Worm (Caenorhabditis elegans) whole organism, L1 larva: ENCODE data around the gene F57G12.1.

Experiments
- C16A3.4 ChIP-seq: fragments of 150-350 bp; optimal IDR thresholded peaks from 2 replicates; lab custom pipeline; 2014; ENCODE audit warnings: missing biosample characterization, missing genetic modification characterization
- alr-1 ChIP-seq: fragments of 200-800 bp; sonication (Bioruptor generic); optimal IDR thresholded peaks from 2 replicates; lab custom pipeline; 2018; ENCODE audit warnings: borderline replicate concordance, mild to moderate bottlenecking, missing genetic modification characterization, missing compliant biosample characterization
- aly-2 ChIP-seq: fragments of 150-350 bp; optimal IDR thresholded peaks from 2 replicates; lab custom pipeline; 2014; ENCODE audit warnings: missing biosample characterization, missing genetic modification characterization
- ama-1 ChIP-seq: fragments of 150-350 bp; optimal IDR thresholded peaks from 2 replicates; lab custom pipeline; 2014
- blmp-1 ChIP-seq: fragments of 150-350 bp; optimal IDR thresholded peaks from 2 replicates; lab custom pipeline; 2014; ENCODE audit warnings: missing biosample characterization, missing genetic modification characterization
- ceh-63 ChIP-seq: fragments of 200-800 bp; sonication (Bioruptor generic); optimal IDR thresholded peaks from 2 replicates; lab custom pipeline; 2018; ENCODE audit warnings: mild to moderate bottlenecking, missing genetic modification characterization, missing compliant biosample characterization
- ces-1 ChIP-seq: fragments of 150-350 bp; optimal IDR thresholded peaks from 2 replicates; lab custom pipeline; 2014; ENCODE audit warnings: missing biosample characterization, missing genetic modification reagents, missing genetic modification characterization
- dpl-1 ChIP-seq, 3 experiments: fragments of 150-350 bp in 2 of 3; sonication (generic microtip) in 1 of 3; optimal IDR thresholded peaks; 2 replicates each; lab custom pipeline; 2014 to 2017; ENCODE audit warnings: missing biosample characterization in 3 of 3, missing genetic modification characterization in 3 of 3, missing genetic modification reagents in 3 of 3
- dsc-1 ChIP-seq: sonication (generic microtip); optimal IDR thresholded peaks from 2 replicates; lab custom pipeline; 2016; ENCODE audit warnings: mild to moderate bottlenecking, missing genetic modification characterization, missing compliant biosample characterization
- efl-1 ChIP-seq, 4 experiments: fragments of 150-350 bp; optimal IDR thresholded peaks in 3 of 4; peaks in 1 of 4; 1 replicate in 1 of 4; 2 replicates in 3 of 4; lab custom pipeline; 2014; ENCODE audit warnings: missing biosample characterization in 2 of 4, missing genetic modification characterization in 2 of 4, missing genetic modification reagents in 2 of 4
- elt-2 ChIP-seq: sonication (generic microtip); optimal IDR thresholded peaks from 2 replicates; lab custom pipeline; 2016; ENCODE audit warnings: missing genetic modification characterization, mild to moderate bottlenecking, inconsistent platforms, missing compliant biosample characterization, missing genetic modification reagents
- elt-3 ChIP-seq, 6 experiments: fragments of 150-350 bp in 1 of 6; sonication (generic microtip); optimal IDR thresholded peaks; 2 replicates each; lab custom pipeline; 2017 to 2018; ENCODE audit warnings: missing biosample characterization in 6 of 6, missing genetic modification characterization in 6 of 6, inconsistent platforms in 1 of 6
- fkh-8 ChIP-seq: sonication (generic microtip); optimal IDR thresholded peaks from 2 replicates; lab custom pipeline; 2016; ENCODE audit warnings: mild to moderate bottlenecking, missing genetic modification characterization, missing compliant biosample characterization
- fos-1 ChIP-seq: fragments of 150-350 bp; optimal IDR thresholded peaks from 2 replicates; lab custom pipeline; 2014; ENCODE audit warnings: missing biosample characterization, missing genetic modification characterization
- grh-1 ChIP-seq: fragments of 200-800 bp; sonication (Bioruptor generic); IDR thresholded peaks from 2 replicates; pipeline ENCODE4 v1.3.6; 2022; ENCODE audit warnings: missing genetic modification reagents, missing genetic modification characterization, missing compliant biosample characterization
- hlh-17 ChIP-seq: fragments of 200-800 bp; sonication (Bioruptor generic); optimal IDR thresholded peaks from 2 replicates; lab custom pipeline; 2018; ENCODE audit warnings: missing genetic modification characterization, mild to moderate bottlenecking, missing compliant biosample characterization, moderate library complexity, borderline replicate concordance
- lin-13 ChIP-seq: fragments of 150-350 bp; optimal IDR thresholded peaks from 2 replicates; lab custom pipeline; 2014; ENCODE audit warnings: missing biosample characterization, missing genetic modification reagents, missing genetic modification characterization
- lin-14 ChIP-seq: fragments of 200-800 bp; sonication (Bioruptor generic); optimal IDR thresholded peaks from 2 replicates; lab custom pipeline; 2018; ENCODE audit warnings: mild to moderate bottlenecking, missing genetic modification characterization, moderate library complexity, missing compliant biosample characterization
- lin-15B ChIP-seq: fragments of 150-350 bp; sonication (generic microtip); optimal IDR thresholded peaks from 3 replicates; lab custom pipeline; 2014; ENCODE audit warnings: missing biosample characterization, missing genetic modification characterization
- lin-35 ChIP-seq, 2 experiments: fragments of 150-350 bp; optimal IDR thresholded peaks; 2 replicates each; lab custom pipeline; 2014; ENCODE audit warnings: missing biosample characterization in 2 of 2, missing genetic modification characterization in 2 of 2, missing genetic modification reagents in 2 of 2
- lin-39 ChIP-seq: fragments of 150-350 bp; optimal IDR thresholded peaks from 2 replicates; lab custom pipeline; 2014; ENCODE audit warnings: missing biosample characterization, missing genetic modification reagents, missing genetic modification characterization
- lir-3 ChIP-seq: sonication (generic microtip); optimal IDR thresholded peaks from 2 replicates; lab custom pipeline; 2016; ENCODE audit warnings: mild to moderate bottlenecking, missing genetic modification characterization, moderate library complexity, missing compliant biosample characterization; ENCODE audit not compliant: poor library complexity
- lsy-2 ChIP-seq, 2 experiments: fragments of 150-350 bp; optimal IDR thresholded peaks; 2 replicates each; lab custom pipeline; 2014; ENCODE audit warnings: missing biosample characterization in 2 of 2, missing genetic modification characterization in 2 of 2
- mab-9 ChIP-seq: fragments of 200-800 bp; sonication (Bioruptor generic); IDR thresholded peaks from 2 replicates; pipeline ENCODE4 v1.3.6; 2022; ENCODE audit warnings: missing genetic modification reagents, missing genetic modification characterization, missing compliant biosample characterization
- mef-2 ChIP-seq: fragments of 150-350 bp; optimal IDR thresholded peaks from 2 replicates; lab custom pipeline; 2014; ENCODE audit warnings: missing biosample characterization, missing genetic modification characterization
- mep-1 ChIP-seq: fragments of 150-350 bp; optimal IDR thresholded peaks from 2 replicates; lab custom pipeline; 2014; ENCODE audit warnings: missing biosample characterization, missing genetic modification characterization
- nhr-20 ChIP-seq: sonication (generic microtip); optimal IDR thresholded peaks from 2 replicates; lab custom pipeline; 2016; ENCODE audit warnings: mild to moderate bottlenecking, missing genetic modification characterization, missing compliant biosample characterization
- nhr-47 ChIP-seq: sonication (generic microtip); optimal IDR thresholded peaks from 2 replicates; lab custom pipeline; 2016; ENCODE audit warnings: mild to moderate bottlenecking, missing genetic modification characterization, moderate library complexity, missing compliant biosample characterization
- nhr-71 ChIP-seq: sonication (generic microtip); optimal IDR thresholded peaks from 2 replicates; lab custom pipeline; 2016; ENCODE audit warnings: mild to moderate bottlenecking, missing genetic modification characterization, moderate library complexity, missing compliant biosample characterization
- nhr-76 ChIP-seq: sonication (generic microtip); optimal IDR thresholded peaks from 2 replicates; lab custom pipeline; 2017; ENCODE audit warnings: missing biosample characterization, missing genetic modification characterization
- nhr-77 ChIP-seq: fragments of 150-350 bp; optimal IDR thresholded peaks from 2 replicates; lab custom pipeline; 2014; ENCODE audit warnings: missing biosample characterization, missing genetic modification characterization
- nhr-90 ChIP-seq: sonication (generic microtip); optimal IDR thresholded peaks from 2 replicates; lab custom pipeline; 2016; ENCODE audit warnings: mild to moderate bottlenecking, missing genetic modification characterization, missing compliant biosample characterization; ENCODE audit not compliant: poor library complexity
- pax-3 ChIP-seq: fragments of 200-800 bp; sonication (Bioruptor generic); optimal IDR thresholded peaks from 2 replicates; lab custom pipeline; 2018; ENCODE audit warnings: mild to moderate bottlenecking, missing genetic modification characterization, moderate library complexity, missing compliant biosample characterization
- pqm-1 ChIP-seq: sonication (generic microtip); optimal IDR thresholded peaks from 3 replicates; lab custom pipeline; 2017; ENCODE audit warnings: missing biosample characterization, missing genetic modification characterization
- rnt-1 ChIP-seq: sonication (generic microtip); optimal IDR thresholded peaks from 2 replicates; lab custom pipeline; 2016; ENCODE audit warnings: mild to moderate bottlenecking, missing genetic modification characterization, moderate library complexity, missing compliant biosample characterization
- sptf-1 ChIP-seq: fragments of 150-350 bp; optimal IDR thresholded peaks from 2 replicates; lab custom pipeline; 2014; ENCODE audit warnings: missing biosample characterization, missing genetic modification characterization
- sup-37 ChIP-seq: fragments of 200-800 bp; sonication (Bioruptor generic); optimal IDR thresholded peaks from 2 replicates; lab custom pipeline; 2018; ENCODE audit warnings: mild to moderate bottlenecking, missing genetic modification characterization, missing compliant biosample characterization
- swsn-7 ChIP-seq: sonication (generic microtip); optimal IDR thresholded peaks from 2 replicates; lab custom pipeline; 2016; ENCODE audit warnings: missing genetic modification characterization, missing compliant biosample characterization
- tbx-2 ChIP-seq: sonication (generic microtip); optimal IDR thresholded peaks from 2 replicates; lab custom pipeline; 2016; ENCODE audit warnings: missing genetic modification characterization, missing compliant biosample characterization
- tlp-1 ChIP-seq: fragments of 150-350 bp; optimal IDR thresholded peaks from 2 replicates; lab custom pipeline; 2014; ENCODE audit warnings: missing biosample characterization, missing genetic modification characterization
- unc-30 ChIP-seq: sonication (generic microtip); optimal IDR thresholded peaks from 2 replicates; lab custom pipeline; 2017; ENCODE audit warnings: missing biosample characterization, missing genetic modification characterization
- unc-86 ChIP-seq: sonication (generic microtip); optimal IDR thresholded peaks from 2 replicates; lab custom pipeline; 2016; ENCODE audit warnings: missing genetic modification characterization, missing compliant biosample characterization
- unc-98 ChIP-seq: fragments of 200-800 bp; sonication (Bioruptor generic); IDR thresholded peaks from 2 replicates; pipeline ENCODE4 v1.3.6; 2022; ENCODE audit warnings: missing genetic modification characterization, missing compliant biosample characterization
- zip-4 ChIP-seq: fragments of 200-800 bp; sonication (Bioruptor generic); optimal IDR thresholded peaks from 2 replicates; lab custom pipeline; 2018; ENCODE audit warnings: mild to moderate bottlenecking, missing genetic modification characterization, moderate library complexity, missing compliant biosample characterization
- ztf-11 ChIP-seq, 2 experiments: sonication (generic microtip); optimal IDR thresholded peaks; 2 replicates each; lab custom pipeline; 2016 to 2017; ENCODE audit warnings: missing genetic modification characterization in 2 of 2, missing biosample characterization in 1 of 2, missing compliant biosample characterization in 1 of 2
- ztf-4 ChIP-seq: fragments of 150-350 bp; optimal IDR thresholded peaks from 2 replicates; lab custom pipeline; 2014; ENCODE audit warnings: missing biosample characterization, missing genetic modification characterization

Gene F57G12.1

DNA sequence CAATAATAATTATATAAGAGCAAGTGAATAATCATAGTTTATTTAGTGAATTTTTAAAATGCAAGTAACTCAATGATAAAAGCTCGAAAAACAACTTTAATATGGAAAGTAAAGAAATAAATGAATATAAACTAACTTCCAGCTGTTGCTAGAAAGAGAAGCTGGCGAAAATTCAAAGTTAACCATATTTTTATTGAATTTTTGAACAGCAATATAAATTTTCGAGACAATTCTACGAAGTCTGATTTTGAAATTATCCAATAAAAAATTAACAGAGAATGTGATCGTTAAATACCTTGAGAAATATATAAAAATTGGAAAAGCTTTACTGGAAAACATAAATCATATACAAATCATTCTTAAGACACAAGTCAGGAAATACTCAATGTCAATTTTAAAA is 15.1 kb upstream of the F57G12.1 start:
- TF ChIP-seq unc-86 (no peak), pax-3 (no peak), ceh-63 (no peak), unc-30 (tag; lab: Kevin White, UChicago) (no peak), efl-1 (optimal IDR thresholded peaks at IDR 0.05; lab: Kevin White, UChicago) (no peak), efl-1 (GFP tag; optimal IDR thresholded peaks at IDR 0.05 in 1 of 2; lab: Kevin White, UChicago) (no peak), lin-13 (GFP tag; lab: Kevin White, UChicago) (no peak), nhr-76 (no peak), tlp-1 (tag; lab: Kevin White, UChicago) (no peak), sup-37 (GFP tag; lab: Kevin White, UChicago) (no peak), sptf-1 (tag; lab: Kevin White, UChicago) (no peak), fos-1 (no peak), zip-4 (GFP tag; lab: Kevin White, UChicago) (no peak), nhr-77 (no peak), rnt-1 (tag; lab: Kevin White, UChicago) (no peak), fkh-8 (tag; lab: Kevin White, UChicago) (no peak), mef-2 (tag; lab: Kevin White, UChicago) (no peak), grh-1 (GFP tag; lab: Robert Waterston, UW) (no peak), nhr-90 (tag; lab: Kevin White, UChicago) (no peak)

DNA sequence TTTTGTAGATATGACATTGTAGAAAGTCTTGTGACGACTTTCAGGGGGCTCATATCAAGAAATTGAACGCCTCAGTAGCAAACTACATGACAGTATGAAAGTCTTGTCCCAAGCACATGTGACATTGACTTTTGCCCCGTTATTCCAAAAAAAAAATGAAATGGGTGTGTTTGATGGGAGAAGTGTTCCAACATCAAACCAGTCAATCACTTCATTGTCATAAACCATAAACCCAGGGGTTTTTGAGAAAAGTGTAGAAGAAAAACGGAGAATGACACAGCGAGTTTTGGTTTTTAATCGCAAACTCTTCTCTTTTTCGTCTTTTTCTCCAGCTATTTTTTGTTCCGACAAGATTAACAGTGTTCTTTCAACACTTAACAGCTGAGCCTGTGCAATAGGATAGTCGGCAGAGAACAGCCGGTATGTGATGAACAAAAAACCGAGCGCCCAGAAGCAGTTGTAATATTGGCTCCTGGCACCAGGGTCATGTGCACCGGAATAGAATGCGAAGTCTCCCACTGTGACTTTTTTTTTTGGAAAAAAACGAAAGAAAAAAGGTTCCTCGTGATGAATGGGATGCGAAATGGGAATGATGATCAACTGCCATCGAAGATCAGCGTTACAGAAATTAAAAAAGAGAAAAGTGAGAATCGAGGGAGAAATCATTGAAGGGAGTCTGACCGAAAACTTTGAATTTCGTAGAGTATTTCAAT is 14.5 kb upstream of the F57G12.1 start:
- TF ChIP-seq lin-15B (tag; lab: Kevin White, UChicago) (no peak), nhr-20 (tag; lab: Kevin White, UChicago) (peak; percentile 8), ama-1 (lab: Kevin White, UChicago) (no peak), sptf-1 (tag; lab: Kevin White, UChicago) (no peak), tbx-2 (tag; lab: Kevin White, UChicago) (no peak), elt-3 (tag; optimal IDR thresholded peaks at IDR 0.05; lab: Kevin White, UChicago) (no peak), C16A3.4 (no peak), dpl-1 (GFP tag; optimal IDR thresholded peaks at IDR 0.05; lab: Kevin White, UChicago) (no peak), blmp-1 (peak; percentile 28), mep-1 (tag; lab: Kevin White, UChicago) (peak; percentile 12), aly-2 (tag; lab: Kevin White, UChicago) (no peak), mab-9 (no peak), ztf-4 (tag; lab: Kevin White, UChicago) (no peak), lin-35 (GFP tag; optimal IDR thresholded peaks at IDR 0.05; lab: Kevin White, UChicago) (no peak), alr-1 (tag; lab: Kevin White, UChicago) (no peak), swsn-7 (tag; lab: Kevin White, UChicago) (no peak), rnt-1 (tag; lab: Kevin White, UChicago) (no peak), efl-1 (optimal IDR thresholded peaks at IDR 0.05; lab: Kevin White, UChicago) (no peak), efl-1 (GFP tag; optimal IDR thresholded peaks at IDR 0.05 in 1 of 2; lab: Kevin White, UChicago) (peak in 1 of 2 experiments; percentile 91), lin-14 (GFP tag; lab: Kevin White, UChicago) (peak; percentile 15), ztf-11 (tag; optimal IDR thresholded peaks at IDR 0.05; lab: Kevin White, UChicago) (no peak)

- TF ChIP-seq nhr-90 (tag; lab: Kevin White, UChicago), result no peak
- TF ChIP-seq nhr-47 (tag; lab: Kevin White, UChicago), result peak; percentile 2
- peak; percentile 3 for TF ChIP-seq lir-3
- TF ChIP-seq blmp-1, result peak; percentile 70
- no peak for TF ChIP-seq nhr-77
- TF ChIP-seq tbx-2 (tag; lab: Kevin White, UChicago), result peak; percentile 28
- no peak for TF ChIP-seq lin-39
- peak; percentile 23 for TF ChIP-seq nhr-71 (tag; lab: Kevin White, UChicago)
- TF ChIP-seq ces-1, result peak; percentile 7
- peak; percentile 45 for TF ChIP-seq mep-1 (tag; lab: Kevin White, UChicago)
- peak; percentile 1 for TF ChIP-seq dsc-1 (tag; lab: Kevin White, UChicago)
- no peak for TF ChIP-seq hlh-17 (GFP tag; lab: Kevin White, UChicago)
- no peak for TF ChIP-seq pqm-1 (tag; lab: Kevin White, UChicago)
- peak; percentile 23 for TF ChIP-seq swsn-7 (tag; lab: Kevin White, UChicago)
- TF ChIP-seq sptf-1 (tag; lab: Kevin White, UChicago), result no peak
- no peak for TF ChIP-seq elt-2 (tag; lab: Kevin White, UChicago)
- no peak for TF ChIP-seq unc-30 (tag; lab: Kevin White, UChicago)
- no peak for TF ChIP-seq aly-2 (tag; lab: Kevin White, UChicago)
- TF ChIP-seq lsy-2 (tag; optimal IDR thresholded peaks at IDR 0.05; lab: Kevin White, UChicago), result peak in 1 of 2 experiments; percentile 33
- no peak for TF ChIP-seq unc-98
- TF ChIP-seq lin-14 (GFP tag; lab: Kevin White, UChicago), result peak; percentile 74
- TF ChIP-seq nhr-20 (tag; lab: Kevin White, UChicago), result no peak
- no peak for TF ChIP-seq ama-1 (lab: Kevin White, UChicago)
These were observed 12.9 kb upstream of the F57G12.1 start for ce11 chrX:12184393-12184792.
